Worm (Caenorhabditis elegans): ENCODE results near the gene F12A10.8.

F12A10.8 gene

ce11 chrII:5459534-5459933 lies 41.3 kb downstream of the F12A10.8 start (continued):
- peak; percentile 37 for TF ChIP-seq lin-14 (GFP tag; optimal IDR thresholded peaks at IDR 0.05)

ce11 chrII:5458683-5459410 lies 42.0 kb downstream of the F12A10.8 start:
- no peak for TF ChIP-seq irx-1 (tag; optimal IDR thresholded peaks at IDR 0.05)
- no peak for TF ChIP-seq ceh-88 (GFP tag; IDR thresholded peaks at IDR 0.05)
- no peak for TF ChIP-seq tlp-1 (tag; optimal IDR thresholded peaks at IDR 0.05)
- no peak for TF ChIP-seq pag-3 (tag; optimal IDR thresholded peaks at IDR 0.05; ENCODE audit: borderline replicate concordance, insufficient read depth)
- TF ChIP-seq hlh-4 (tag; optimal IDR thresholded peaks at IDR 0.05): no peak
- no peak for TF ChIP-seq unc-30 (tag; optimal IDR thresholded peaks at IDR 0.05)
- TF ChIP-seq unc-98 (GFP tag; IDR thresholded peaks at IDR 0.05): no peak
- TF ChIP-seq mab-9 (GFP tag; IDR thresholded peaks at IDR 0.05): no peak
- peak; percentile 5 for TF ChIP-seq mep-1 (tag; optimal IDR thresholded peaks at IDR 0.05)
- no peak for TF ChIP-seq lsy-2 (tag; optimal IDR thresholded peaks at IDR 0.05)
- TF ChIP-seq ces-1 (GFP tag; optimal IDR thresholded peaks at IDR 0.05): no peak
- TF ChIP-seq mef-2 (tag; optimal IDR thresholded peaks at IDR 0.05): no peak
- no peak for TF ChIP-seq elt-2 (tag; optimal IDR thresholded peaks at IDR 0.05)
- no peak for TF ChIP-seq nhr-47 (tag; optimal IDR thresholded peaks at IDR 0.05)
- TF ChIP-seq dsc-1 (tag; optimal IDR thresholded peaks at IDR 0.05): no peak
- TF ChIP-seq sptf-1 (tag; optimal IDR thresholded peaks at IDR 0.05): no peak
- no peak for TF ChIP-seq isw-1 (GFP tag; IDR thresholded peaks at IDR 0.05)
- TF ChIP-seq elt-3 (tag; optimal IDR thresholded peaks at IDR 0.05): peak in 4 of 6 experiments; percentile 11 to 73 (median 32)
- no peak for TF ChIP-seq fkh-4 (tag; optimal IDR thresholded peaks at IDR 0.05; ENCODE audit: borderline replicate concordance)
- no peak for TF ChIP-seq nhr-237 (tag; optimal IDR thresholded peaks at IDR 0.05)
- no peak for TF ChIP-seq lir-3 (tag; optimal IDR thresholded peaks at IDR 0.05; ENCODE audit: poor library complexity)
- no peak for TF ChIP-seq pqm-1 (tag; optimal IDR thresholded peaks at IDR 0.05)
- TF ChIP-seq egl-13 (tag; optimal IDR thresholded peaks at IDR 0.05): no peak
- TF ChIP-seq snu-23 (GFP tag; optimal IDR thresholded peaks at IDR 0.05): peak; percentile 11
- TF ChIP-seq unc-130 (tag; optimal IDR thresholded peaks at IDR 0.05): peak; percentile 4
- TF ChIP-seq swsn-7 (tag; optimal IDR thresholded peaks at IDR 0.05): no peak
- TF ChIP-seq lin-13 (GFP tag; optimal IDR thresholded peaks at IDR 0.05): no peak
- TF ChIP-seq ceh-90 (tag; optimal IDR thresholded peaks at IDR 0.05): no peak
- TF ChIP-seq grh-1 (GFP tag; IDR thresholded peaks at IDR 0.05): no peak
- no peak for TF ChIP-seq ztf-11 (tag; optimal IDR thresholded peaks at IDR 0.05)
- no peak for TF ChIP-seq fos-1 (tag; optimal IDR thresholded peaks at IDR 0.05)
- no peak for TF ChIP-seq unc-62 (GFP tag; optimal IDR thresholded peaks at IDR 0.05)
- TF ChIP-seq sup-37 (GFP tag; optimal IDR thresholded peaks at IDR 0.05): no peak
- no peak for TF ChIP-seq nhr-85 (tag)
- no peak for TF ChIP-seq ama-1 (optimal IDR thresholded peaks at IDR 0.05)
- TF ChIP-seq efl-1 (optimal IDR thresholded peaks at IDR 0.05): no peak
- TF ChIP-seq efl-1 (GFP tag; optimal IDR thresholded peaks at IDR 0.05 in 1 of 2): no peak
- TF ChIP-seq blmp-1 (tag; optimal IDR thresholded peaks at IDR 0.05): peak; percentile 99
- TF ChIP-seq pax-3 (tag; optimal IDR thresholded peaks at IDR 0.05): no peak
- TF ChIP-seq aha-1 (tag; optimal IDR thresholded peaks at IDR 0.05): no peak
- TF ChIP-seq fkh-8 (tag; optimal IDR thresholded peaks at IDR 0.05): no peak
- no peak for TF ChIP-seq mdl-1 (tag; optimal IDR thresholded peaks at IDR 0.05)
- TF ChIP-seq skn-1 (tag; optimal IDR thresholded peaks at IDR 0.05): no peak
- TF ChIP-seq nhr-71 (tag; optimal IDR thresholded peaks at IDR 0.05): peak; percentile 2
- TF ChIP-seq dpl-1 (GFP tag; optimal IDR thresholded peaks at IDR 0.05): no peak
- no peak for TF ChIP-seq lin-39 (tag; optimal IDR thresholded peaks at IDR 0.05)
- no peak for TF ChIP-seq ceh-82 (tag; optimal IDR thresholded peaks at IDR 0.05)
- no peak for TF ChIP-seq nhr-11 (tag; optimal IDR thresholded peaks at IDR 0.05)
- no peak for TF ChIP-seq sox-4 (tag; optimal IDR thresholded peaks at IDR 0.05)
- TF ChIP-seq lin-14 (GFP tag; optimal IDR thresholded peaks at IDR 0.05): peak; percentile 71
